Worm (Caenorhabditis elegans): ENCODE data around the gene nhr-11.

DNA sequence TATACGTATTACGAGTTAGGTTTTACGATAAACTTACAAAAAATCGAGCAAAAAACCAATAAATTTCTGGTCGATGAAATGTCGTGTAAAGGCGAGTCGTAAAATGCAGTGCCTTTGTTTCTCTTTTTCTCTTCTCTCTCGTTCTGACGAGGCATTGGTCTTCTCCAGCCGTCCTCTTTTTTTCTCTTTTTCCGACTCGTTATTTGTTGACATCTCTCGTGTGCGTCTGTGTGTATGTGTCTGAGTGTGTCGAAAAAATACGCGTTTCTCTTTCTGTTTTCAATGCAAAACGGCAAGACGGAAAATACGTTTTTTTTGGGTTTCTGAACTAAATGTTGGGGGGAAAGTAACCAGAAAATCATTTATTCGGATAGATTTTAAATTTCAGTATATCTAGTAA is 37.3 kb upstream of the nhr-11 start, which contains the start of gene C53D6.6:
- TF ChIP-seq unc-62 (GFP tag; optimal IDR thresholded peaks at IDR 0.05) (no peak), lin-13 (GFP tag; optimal IDR thresholded peaks at IDR 0.05) (no peak), aly-2 (tag; optimal IDR thresholded peaks at IDR 0.05) (no peak), alr-1 (tag; optimal IDR thresholded peaks at IDR 0.05) (no peak), nhr-77 (tag; optimal IDR thresholded peaks at IDR 0.05) (no peak), mdl-1 (tag; optimal IDR thresholded peaks at IDR 0.05) (no peak), ztf-11 (tag; optimal IDR thresholded peaks at IDR 0.05) (no peak), skn-1 (tag; optimal IDR thresholded peaks at IDR 0.05) (no peak), snpc-4 (tag; optimal IDR thresholded peaks at IDR 0.05) (no peak), zag-1 (tag; optimal IDR thresholded peaks at IDR 0.05) (no peak), ama-1 (optimal IDR thresholded peaks at IDR 0.05) (no peak), lin-11 (tag; optimal IDR thresholded peaks at IDR 0.05) (no peak), C34F6.9 (tag; optimal IDR thresholded peaks at IDR 0.05) (peak; percentile 43)
